Worm (Caenorhabditis elegans): ENCODE data around the gene fbxc-47.

The fbxc-47 gene

ce11 chrIV:3844584-3844983 lies 39.3 kb downstream of the fbxc-47 start:
- TF ChIP-seq set-16 (GFP tag; IDR thresholded peaks at IDR 0.05) (no peak), R02D3.7 (tag; optimal IDR thresholded peaks at IDR 0.05) (no peak), egl-43 (GFP tag; IDR thresholded peaks at IDR 0.05) (no peak), zip-11 (GFP tag; IDR thresholded peaks at IDR 0.05) (no peak), cey-2 (tag; optimal IDR thresholded peaks at IDR 0.05; ENCODE audit: borderline replicate concordance, insufficient read depth) (no peak), nhr-28 (tag; optimal IDR thresholded peaks at IDR 0.05) (no peak)

DNA sequence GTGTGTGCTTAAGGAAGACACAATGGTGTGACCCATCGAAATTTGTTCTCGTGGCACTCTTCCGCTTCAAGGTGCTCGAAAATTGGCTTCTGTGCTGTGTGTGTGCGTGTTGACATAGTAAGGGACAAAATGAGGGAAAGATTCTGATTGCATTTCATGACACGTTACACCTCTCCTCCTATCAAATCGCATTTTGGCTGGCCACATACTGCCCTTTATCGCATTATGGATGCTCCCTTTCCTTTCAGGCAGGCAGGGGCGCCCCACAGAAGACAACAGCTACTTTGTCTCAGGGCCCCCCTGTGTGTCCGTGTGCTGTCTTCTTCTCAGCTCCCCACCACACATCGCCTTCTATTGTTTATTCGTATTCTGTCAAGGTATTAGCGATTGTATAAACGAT lies 42.2 kb downstream of the fbxc-47 start:
- TF ChIP-seq Y48G9A.11 (GFP tag; IDR thresholded peaks at IDR 0.05) = no peak
- no peak for TF ChIP-seq ceh-28 (tag; optimal IDR thresholded peaks at IDR 0.05)
- TF ChIP-seq T26A8.4 (GFP tag; IDR thresholded peaks at IDR 0.05) = no peak
- no peak for TF ChIP-seq vab-7 (GFP tag; IDR thresholded peaks at IDR 0.05)
- TF ChIP-seq hlh-30 (tag; optimal IDR thresholded peaks at IDR 0.05; ENCODE audit: insufficient read depth) = no peak
- TF ChIP-seq ces-1 (GFP tag; optimal IDR thresholded peaks at IDR 0.05) = no peak
- TF ChIP-seq zip-11 (GFP tag; IDR thresholded peaks at IDR 0.05) = no peak
- no peak for TF ChIP-seq lsy-2 (tag; optimal IDR thresholded peaks at IDR 0.05)
- TF ChIP-seq gei-8 (GFP tag; optimal IDR thresholded peaks at IDR 0.05) = no peak
- TF ChIP-seq lin-38 (GFP tag; IDR thresholded peaks at IDR 0.05) = no peak
- no peak for TF ChIP-seq daf-12 (tag; optimal IDR thresholded peaks at IDR 0.05)
- no peak for TF ChIP-seq F44E2.7 (GFP tag; IDR thresholded peaks at IDR 0.05)
- TF ChIP-seq nhr-237 (tag; optimal IDR thresholded peaks at IDR 0.05) = no peak
- no peak for TF ChIP-seq ztf-11 (tag; optimal IDR thresholded peaks at IDR 0.05)

ce11 chrIV:3848985-3849384 lies 43.7 kb downstream of the fbxc-47 start:
- TF ChIP-seq hlh-30 (tag; optimal IDR thresholded peaks at IDR 0.05; ENCODE audit: insufficient read depth) (no peak), tra-1 (GFP tag; IDR thresholded peaks at IDR 0.05) (no peak), F49E8.2 (tag; optimal IDR thresholded peaks at IDR 0.05; ENCODE audit: borderline replicate concordance) (no peak), nhr-76 (tag; optimal IDR thresholded peaks at IDR 0.05) (no peak), mdt-29 (GFP tag; IDR thresholded peaks at IDR 0.05) (no peak), Y5F2A.4 (GFP tag; optimal IDR thresholded peaks at IDR 0.05) (no peak), ces-1 (GFP tag; optimal IDR thresholded peaks at IDR 0.05) (no peak), nhr-10 (tag; optimal IDR thresholded peaks at IDR 0.05) (no peak), rbr-2 (tag; optimal IDR thresholded peaks at IDR 0.05) (no peak), fos-1 (tag; optimal IDR thresholded peaks at IDR 0.05) (no peak), nhr-6 (tag; optimal IDR thresholded peaks at IDR 0.05) (no peak), hlh-11 (tag; optimal IDR thresholded peaks at IDR 0.05) (no peak), spr-1 (tag; optimal IDR thresholded peaks at IDR 0.05) (no peak), lir-3 (tag; optimal IDR thresholded peaks at IDR 0.05) (no peak), nhr-42 (GFP tag; IDR thresholded peaks at IDR 0.05) (no peak), ama-1 (optimal IDR thresholded peaks at IDR 0.05) (no peak), nhr-237 (tag; optimal IDR thresholded peaks at IDR 0.05) (no peak), nhr-111 (GFP tag; optimal IDR thresholded peaks at IDR 0.05) (no peak), zag-1 (tag; optimal IDR thresholded peaks at IDR 0.05) (no peak), dve-1 (tag; optimal IDR thresholded peaks at IDR 0.05; ENCODE audit: insufficient read depth) (no peak)

DNA sequence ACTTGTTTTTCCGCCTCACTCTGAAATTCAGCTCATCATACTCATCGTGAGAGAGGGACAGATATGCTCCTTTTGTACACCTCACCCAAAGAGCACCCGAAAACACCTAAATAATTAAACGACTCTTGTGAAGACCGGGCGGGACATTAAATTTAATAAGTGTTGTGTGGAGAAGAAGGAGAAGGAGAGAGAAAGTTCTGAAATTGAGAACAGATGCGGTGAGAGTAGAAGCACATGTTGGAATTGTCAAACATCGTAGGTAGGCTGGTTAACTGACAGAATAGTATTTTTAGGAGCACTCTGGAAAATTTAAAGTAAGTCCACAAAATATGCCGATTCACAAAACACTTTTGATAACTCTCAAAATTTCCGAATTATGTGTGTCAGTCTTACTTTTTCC lies 48.2 kb downstream of the fbxc-47 start:
- TF ChIP-seq ces-1 (GFP tag; optimal IDR thresholded peaks at IDR 0.05) = no peak
- TF ChIP-seq unc-130 (GFP tag; optimal IDR thresholded peaks at IDR 0.05) = no peak
- no peak for TF ChIP-seq egl-27 (tag; optimal IDR thresholded peaks at IDR 0.05)
- no peak for TF ChIP-seq ztf-7 (tag; optimal IDR thresholded peaks at IDR 0.05)
- no peak for TF ChIP-seq nhr-41 (GFP tag; IDR thresholded peaks at IDR 0.05)
- TF ChIP-seq skn-1 (tag; optimal IDR thresholded peaks at IDR 0.05) = no peak
- no peak for TF ChIP-seq unc-39 (tag; optimal IDR thresholded peaks at IDR 0.05)
- TF ChIP-seq attf-4 (tag; optimal IDR thresholded peaks at IDR 0.05) = no peak
- TF ChIP-seq pha-4 (GFP tag; IDR thresholded peaks at IDR 0.05) = no peak
- no peak for TF ChIP-seq pha-4 (tag; optimal IDR thresholded peaks at IDR 0.05)
- no peak for TF ChIP-seq mep-1 (tag; optimal IDR thresholded peaks at IDR 0.05)
